Fruit fly (Drosophila melanogaster): ENCODE results near the gene Flacc.

DNA sequence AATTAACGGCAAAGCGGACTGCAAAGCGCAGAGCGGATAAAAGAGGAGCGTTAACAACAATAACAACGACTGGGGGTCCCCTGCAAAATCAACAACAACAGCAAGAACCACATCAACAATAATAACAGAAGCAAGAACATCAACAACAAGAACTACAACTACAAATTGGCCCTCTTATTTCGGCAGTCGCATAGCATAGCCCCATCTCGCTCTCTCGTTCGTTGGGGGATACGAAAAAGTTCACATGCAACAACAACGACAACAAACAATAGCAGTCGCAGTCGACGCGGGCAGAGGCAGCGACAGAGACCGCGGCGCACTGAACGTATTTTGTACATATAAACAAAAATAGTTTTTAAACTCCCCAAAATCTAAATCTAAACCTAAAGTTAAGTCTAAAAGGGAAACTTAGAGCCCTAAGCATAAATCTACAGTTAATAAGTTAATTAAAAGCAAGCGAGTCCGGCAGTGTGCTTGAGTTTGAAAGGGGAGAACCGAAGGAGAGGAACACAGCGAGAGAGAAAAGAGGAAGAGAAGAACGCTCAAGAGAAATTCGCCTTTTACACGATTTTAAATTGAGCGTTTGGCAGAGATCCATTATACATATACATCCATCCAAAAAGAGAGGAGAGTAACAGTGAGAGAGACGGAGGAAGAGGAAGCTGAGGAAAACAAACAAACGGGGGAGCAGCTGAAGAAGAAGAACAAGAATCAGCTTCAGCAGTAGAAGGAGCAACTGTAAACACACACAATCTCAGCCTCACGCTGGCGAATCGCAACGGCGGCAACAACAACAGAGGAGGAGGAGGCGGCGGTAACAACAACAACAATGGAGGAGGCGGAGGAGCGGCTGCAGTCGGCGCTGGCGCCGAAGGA, 28.7 kb downstream of the Flacc start:
- TF ChIP-seq usp (GFP tag; optimal IDR thresholded peaks at IDR 0.05) = no peak
- no peak for TF ChIP-seq Dll (optimal IDR thresholded peaks at IDR 0.05)

All from whole organism.